Worm (Caenorhabditis elegans): Measurements from ENCODE around the gene Y41D4B.24.

The Y41D4B.24 gene

ce11 chrIV:1628730-1629129 is 53.2 kb downstream of the Y41D4B.24 start:
- no peak for TF ChIP-seq unc-62 (GFP tag; optimal IDR thresholded peaks at IDR 0.05)

ce11 chrIV:1628281-1628680 is 53.7 kb downstream of the Y41D4B.24 start:
- TF ChIP-seq unc-62 (GFP tag; optimal IDR thresholded peaks at IDR 0.05): no peak

All from whole organism, dauer.